Fruit fly (Drosophila melanogaster) whole organism, embryonic: ENCODE data around the gene CheA75a.

Experiments used
- Asciz ChIP-seq: fragments of 200-800 bp; sonication (Bioruptor generic); optimal IDR thresholded peaks from 2 replicates; lab custom pipeline; 2017; ENCODE audit warnings: missing biosample characterization, mild to moderate bottlenecking, missing genetic modification characterization, missing genetic modification reagents
- CG1024 ChIP-seq: fragments of 200-800 bp; sonication (Bioruptor generic); IDR thresholded peaks from 2 replicates; pipeline ENCODE4 v1.3.6; 2022; ENCODE audit warnings: missing biosample characterization, missing genetic modification characterization
- CG1792 ChIP-seq: fragments of 200-800 bp; sonication (Bioruptor generic); optimal IDR thresholded peaks from 2 replicates; lab custom pipeline; 2016; ENCODE audit warnings: missing biosample characterization, missing genetic modification characterization
- CG42726 ChIP-seq: fragments of 200-800 bp; sonication (Bioruptor generic); IDR thresholded peaks from 2 replicates; pipeline ENCODE4 v1.3.6; 2022; ENCODE audit warnings: missing biosample characterization, missing genetic modification characterization; ENCODE audit not compliant: partially characterized antibody
- CG5953 ChIP-seq: fragments of 200-800 bp; sonication (Bioruptor generic); IDR thresholded peaks from 2 replicates; pipeline ENCODE4 v1.3.6; 2022; ENCODE audit warnings: missing biosample characterization, missing genetic modification characterization
- CG8478 ChIP-seq: fragments of >200 bp; optimal IDR thresholded peaks from 2 replicates; lab custom pipeline; 2018
- NC2α ChIP-seq: fragments of 200-800 bp; sonication (Bioruptor generic); optimal IDR thresholded peaks from 2 replicates; lab custom pipeline; 2016; ENCODE audit warnings: missing biosample characterization, missing genetic modification characterization
- Tbp ChIP-seq: fragments of >200 bp; optimal IDR thresholded peaks from 2 replicates; lab custom pipeline; 2018; ENCODE audit warnings: missing biosample characterization, missing genetic modification characterization
- emc ChIP-seq: fragments of 200-800 bp; sonication (Bioruptor generic); optimal IDR thresholded peaks from 2 replicates; lab custom pipeline; 2016; ENCODE audit warnings: missing biosample characterization, missing genetic modification characterization
- onecut ChIP-seq: fragments of 200-800 bp; sonication (Bioruptor generic); IDR thresholded peaks from 2 replicates; pipeline ENCODE4 v1.3.6; 2022; ENCODE audit warnings: missing biosample characterization, missing genetic modification characterization
- peb ChIP-seq: fragments of 200-800 bp; sonication (Bioruptor generic); IDR thresholded peaks from 2 replicates; pipeline ENCODE4 v1.3.6; 2022; ENCODE audit warnings: missing biosample characterization, missing genetic modification characterization
- tgo ChIP-seq: fragments of 200-800 bp; sonication (Bioruptor generic); IDR thresholded peaks from 3 replicates; pipeline ENCODE4 v1.3.6; 2022; ENCODE audit warnings: missing biosample characterization, missing genetic modification characterization

DNA sequence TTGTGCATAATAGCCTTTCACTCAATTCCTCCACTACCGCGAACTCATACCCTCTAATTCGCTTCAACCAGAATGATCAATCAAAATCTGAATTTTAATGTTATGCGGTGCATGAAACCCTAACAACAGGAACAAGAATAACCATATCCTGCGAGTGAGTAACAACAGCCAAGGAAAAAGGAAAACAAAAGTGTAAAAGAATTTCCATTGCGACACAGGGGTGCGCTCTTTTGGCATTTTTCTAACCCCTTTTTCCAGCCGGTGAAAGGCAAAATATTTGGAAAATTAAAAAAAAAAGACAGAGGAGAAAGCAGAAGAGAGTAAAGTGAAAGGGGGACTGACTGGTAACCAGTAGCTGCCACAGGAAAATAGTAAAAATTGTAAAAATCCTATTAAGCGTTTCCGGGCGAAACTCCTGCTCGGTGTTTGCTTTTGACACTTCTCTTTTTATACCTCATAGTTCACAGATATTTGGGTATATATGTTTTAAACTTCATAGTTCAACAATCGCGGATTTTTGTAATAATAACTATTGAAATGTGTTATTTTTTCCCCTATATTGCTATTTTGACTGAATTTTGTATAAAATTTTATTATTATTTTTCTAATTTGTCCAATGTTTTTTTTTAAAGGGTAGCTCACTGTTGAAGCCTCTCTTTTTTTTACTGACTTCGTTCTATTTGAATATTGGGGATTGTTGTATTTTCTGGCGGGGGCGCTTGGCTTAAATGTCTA is 38.3 kb downstream of the CheA75a start:
- TF ChIP-seq NC2α (GFP tag; lab: Kevin White, UChicago) (no peak), tgo (peak; percentile 24; the same call in 1 of the 3 replicates), CG42726 (GFP tag; lab: Robert Waterston, UW) (no peak), CG8478 (lab: Kevin White, UChicago) (no peak), Asciz (GFP tag; lab: Kevin White, UChicago) (no peak), Tbp (no peak), peb (GFP tag; lab: Robert Waterston, UW) (no peak), onecut (GFP tag; lab: Robert Waterston, UW) (no peak), emc (GFP tag; lab: Kevin White, UChicago) (no peak), CG5953 (GFP tag; lab: Robert Waterston, UW) (no peak), CG1792 (no peak), CG1024 (GFP tag; lab: Robert Waterston, UW) (peak; percentile 32; the same call in 1 of the 2 replicates)
